Fruit fly (Drosophila melanogaster) whole organism, prepupa: ENCODE data around the gene CG12477.

ENCODE experiments used
- Blimp-1 ChIP-seq: fragments of 200-800 bp; sonication (Bioruptor generic); optimal IDR thresholded peaks from 3 replicates; lab custom pipeline; 2017; ENCODE audit warnings: missing biosample characterization, missing genetic modification characterization, mild to moderate bottlenecking, moderate library complexity, missing genetic modification reagents
- CG6808 ChIP-seq: fragments of 200-800 bp; sonication (Bioruptor generic); optimal IDR thresholded peaks from 3 replicates; lab custom pipeline; 2017; ENCODE audit warnings: missing biosample characterization, missing genetic modification characterization, mild to moderate bottlenecking, moderate library complexity, missing genetic modification reagents

- TF ChIP-seq CG6808 (GFP tag; lab: Kevin White, UChicago) (peak; percentile 7), Blimp-1 (GFP tag; lab: Kevin White, UChicago) (peak; percentile 97)
Observed at dm6 chr3L:18758894-18759569, 36.0 kb upstream of the CG12477 start.
